2 worm cellular contexts compared by ENCODE assay signal in the genomic region with DNA sequence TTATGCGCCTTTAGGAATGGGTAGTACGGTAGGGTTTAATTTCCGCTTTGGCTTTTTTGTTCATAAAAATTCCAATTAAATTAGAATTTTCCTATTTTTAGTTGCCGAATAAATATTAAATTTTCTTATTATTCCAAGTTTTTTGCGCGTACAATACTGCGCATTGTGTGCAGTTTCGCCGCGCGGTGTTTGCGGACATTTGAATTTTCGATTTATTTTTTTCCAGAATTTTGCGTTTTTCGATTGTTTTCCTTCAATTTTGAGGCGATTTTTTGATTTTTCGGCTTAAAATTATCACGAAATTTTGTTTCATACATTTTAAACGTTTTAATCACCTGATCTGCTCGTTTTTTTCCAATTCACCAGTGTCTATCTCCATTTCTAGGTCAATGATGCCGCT.
TF ChIP-seq lines count a peak whose summit lies in the region.

A gene (plus strand): TSS at position 386 of the 400 bp plus-strand sequence.

TF ChIP-seq in whole organism, L1 larva, 84 proteins besides CTCF, POLR2A, EP300 and RAD21 (continued from another document):
- no peak for TF ChIP-seq sox-4 (tag; optimal IDR thresholded peaks at IDR 0.05; lab: Kevin White, UChicago)
- peak; percentile 88 for TF ChIP-seq F16B12.6 (tag; optimal IDR thresholded peaks at IDR 0.05; lab: Kevin White, UChicago)
- TF ChIP-seq fkh-4 (tag; optimal IDR thresholded peaks at IDR 0.05; lab: Kevin White, UChicago; ENCODE audit: borderline replicate concordance), result no peak
- peak; percentile 13 to 30 for TF ChIP-seq lin-35 (GFP tag; optimal IDR thresholded peaks at IDR 0.05; lab: Kevin White, UChicago)
- no peak for TF ChIP-seq lin-13 (GFP tag; optimal IDR thresholded peaks at IDR 0.05; lab: Kevin White, UChicago)
- TF ChIP-seq efl-1 (optimal IDR thresholded peaks at IDR 0.05; lab: Kevin White, UChicago), result peak; percentile 23 to 52
- peak; percentile 56 to 94 for TF ChIP-seq efl-1 (GFP tag; optimal IDR thresholded peaks at IDR 0.05 in 1 of 2; lab: Kevin White, UChicago)
- TF ChIP-seq fkh-10 (GFP tag; optimal IDR thresholded peaks at IDR 0.05; lab: Kevin White, UChicago), result no peak
- TF ChIP-seq nhr-84 (tag; optimal IDR thresholded peaks at IDR 0.05; lab: Kevin White, UChicago), result no peak
- TF ChIP-seq irx-1 (tag; optimal IDR thresholded peaks at IDR 0.05; lab: Kevin White, UChicago), result peak; percentile 3
- no peak for TF ChIP-seq snpc-4 (tag; optimal IDR thresholded peaks at IDR 0.05; lab: Kevin White, UChicago)
- no peak for TF ChIP-seq C16A3.4 (tag; optimal IDR thresholded peaks at IDR 0.05; lab: Kevin White, UChicago)
- peak; percentile 29 for TF ChIP-seq C04F5.9 (tag; optimal IDR thresholded peaks at IDR 0.05; lab: Kevin White, UChicago)
- no peak for TF ChIP-seq ztf-4 (tag; optimal IDR thresholded peaks at IDR 0.05; lab: Kevin White, UChicago)
- peak; percentile 30 for TF ChIP-seq blmp-1 (tag; optimal IDR thresholded peaks at IDR 0.05; lab: Kevin White, UChicago)
- no peak for TF ChIP-seq sptf-1 (tag; optimal IDR thresholded peaks at IDR 0.05; lab: Kevin White, UChicago)
- no peak for TF ChIP-seq nhr-71 (tag; optimal IDR thresholded peaks at IDR 0.05; lab: Kevin White, UChicago)
- TF ChIP-seq mef-2 (tag; optimal IDR thresholded peaks at IDR 0.05; lab: Kevin White, UChicago), result no peak
- no peak for TF ChIP-seq nhr-47 (tag; optimal IDR thresholded peaks at IDR 0.05; lab: Kevin White, UChicago)
- peak; percentile 34 for TF ChIP-seq swsn-7 (tag; optimal IDR thresholded peaks at IDR 0.05; lab: Kevin White, UChicago)
- TF ChIP-seq pag-3 (tag; optimal IDR thresholded peaks at IDR 0.05; lab: Kevin White, UChicago; ENCODE audit: borderline replicate concordance, insufficient read depth), result no peak
- TF ChIP-seq mep-1 (tag; optimal IDR thresholded peaks at IDR 0.05; lab: Kevin White, UChicago), result peak; percentile 47
- no peak for TF ChIP-seq nhr-19 (GFP tag; conservative IDR thresholded peaks at IDR 0.05; lab: Robert Waterston, UW)
- peak; percentile 63 for TF ChIP-seq unc-130 (tag; optimal IDR thresholded peaks at IDR 0.05; lab: Kevin White, UChicago)
- peak; percentile 7 for TF ChIP-seq unc-86 (tag; optimal IDR thresholded peaks at IDR 0.05; lab: Kevin White, UChicago)
- TF ChIP-seq elt-3 (tag; optimal IDR thresholded peaks at IDR 0.05; lab: Kevin White, UChicago), result no peak
- no peak for TF ChIP-seq ets-5 (GFP tag; IDR thresholded peaks at IDR 0.05; lab: Robert Waterston, UW)
- peak; percentile 16 for TF ChIP-seq nhr-90 (tag; optimal IDR thresholded peaks at IDR 0.05; lab: Kevin White, UChicago; ENCODE audit: poor library complexity)
- peak; percentile 48 for TF ChIP-seq lsy-2 (tag; optimal IDR thresholded peaks at IDR 0.05; lab: Kevin White, UChicago)
- no peak for TF ChIP-seq ceh-88 (GFP tag; IDR thresholded peaks at IDR 0.05; lab: Robert Waterston, UW)
- TF ChIP-seq grh-1 (GFP tag; IDR thresholded peaks at IDR 0.05; lab: Robert Waterston, UW), result no peak
- no peak for TF ChIP-seq Y116A8C.19 (tag; optimal IDR thresholded peaks at IDR 0.05; lab: Kevin White, UChicago; ENCODE audit: borderline replicate concordance)
- no peak for TF ChIP-seq hlh-4 (tag; optimal IDR thresholded peaks at IDR 0.05; lab: Kevin White, UChicago)

TF ChIP-seq in whole organism, L3 larva, 47 proteins besides CTCF, POLR2A, EP300 and RAD21 (continued from another document):
- TF ChIP-seq zag-1 (tag; optimal IDR thresholded peaks at IDR 0.05; lab: Kevin White, UChicago) (no peak), elt-2 (tag; optimal IDR thresholded peaks at IDR 0.05; lab: Kevin White, UChicago) (no peak), elt-3 (tag; optimal IDR thresholded peaks at IDR 0.05; lab: Kevin White, UChicago) (no peak)
